Fruit fly (Drosophila melanogaster): ENCODE data around the gene FMRFaR.

The FMRFaR gene

DNA sequence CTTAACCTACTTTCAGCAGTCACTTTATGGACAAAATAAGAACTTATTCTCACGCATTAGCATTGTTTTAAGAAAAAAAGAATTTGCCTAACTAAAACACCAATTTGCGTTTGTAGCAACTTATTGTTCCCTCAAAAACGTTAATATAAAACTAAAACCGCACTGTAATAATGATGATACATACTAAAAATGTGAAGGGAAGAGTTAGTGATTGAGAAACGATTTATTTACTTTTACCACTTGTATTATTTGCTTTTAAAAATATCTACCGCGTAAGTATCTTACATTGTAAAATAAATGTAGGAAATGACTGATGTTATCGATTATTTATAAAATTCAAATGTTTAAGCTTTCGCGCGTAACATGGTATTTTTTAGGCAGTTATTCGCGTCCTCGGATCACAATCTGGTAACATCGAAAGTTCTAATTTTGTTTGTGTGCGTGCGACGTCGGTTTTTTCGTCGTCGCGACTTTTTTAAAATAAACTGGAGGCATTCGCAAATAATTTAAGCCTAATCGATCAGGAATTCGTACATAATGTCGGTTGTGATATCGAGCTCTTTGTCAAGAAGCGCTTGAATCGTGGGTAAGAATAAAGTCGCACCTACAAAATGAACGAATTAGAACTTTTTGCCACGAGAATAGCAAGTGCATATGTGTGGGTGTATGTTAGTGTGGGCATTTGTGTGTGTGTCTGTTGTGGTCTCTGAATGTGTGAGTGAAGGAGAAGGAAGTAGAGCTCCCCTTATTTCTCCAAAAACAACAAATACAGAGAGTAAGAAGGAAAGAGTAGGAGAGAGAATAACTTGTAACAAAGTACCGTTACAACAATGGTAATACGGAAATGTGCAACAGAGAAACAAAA, 33.5 kb downstream of the FMRFaR start, which contains the start of gene CG2162:
TSS of gene CG2162 (plus strand) at position 418 of the 865 bp plus-strand sequence.
- TF ChIP-seq vri (GFP tag; optimal IDR thresholded peaks at IDR 0.05): peak; percentile 35
- no peak for TF ChIP-seq CG8319 (GFP tag; optimal IDR thresholded peaks at IDR 0.05)
- TF ChIP-seq net (GFP tag; optimal IDR thresholded peaks at IDR 0.05): no peak
- TF ChIP-seq dac (GFP tag; optimal IDR thresholded peaks at IDR 0.05): no peak
- TF ChIP-seq dsx (GFP tag; optimal IDR thresholded peaks at IDR 0.05; ENCODE audit: poor library complexity, severe bottlenecking): peak; percentile 81
- TF ChIP-seq CG8632 (GFP tag; optimal IDR thresholded peaks at IDR 0.05): no peak
- peak; percentile 34 for TF ChIP-seq fd85E (GFP tag; optimal IDR thresholded peaks at IDR 0.05)
- TF ChIP-seq eg (GFP tag; IDR thresholded peaks at IDR 0.05): no peak
- no peak for TF ChIP-seq CG4318 (GFP tag; optimal IDR thresholded peaks at IDR 0.05)
- TF ChIP-seq Hr38 (GFP tag; optimal IDR thresholded peaks at IDR 0.05): no peak
- TF ChIP-seq CG6854 (GFP tag; optimal IDR thresholded peaks at IDR 0.05): peak; percentile 43
- TF ChIP-seq fd59A (GFP tag; optimal IDR thresholded peaks at IDR 0.05): no peak
- TF ChIP-seq Lpt (GFP tag; optimal IDR thresholded peaks at IDR 0.05): no peak
- peak; percentile 2 for TF ChIP-seq CG6808 (GFP tag; optimal IDR thresholded peaks at IDR 0.05)
- no peak for TF ChIP-seq cyc (GFP tag; optimal IDR thresholded peaks at IDR 0.05)
- no peak for TF ChIP-seq CG31627 (GFP tag; optimal IDR thresholded peaks at IDR 0.05)
- TF ChIP-seq CG1621 (tag; optimal IDR thresholded peaks at IDR 0.05): no peak
- TF ChIP-seq esn (GFP tag; optimal IDR thresholded peaks at IDR 0.05): no peak
- no peak for TF ChIP-seq Hr39 (GFP tag; optimal IDR thresholded peaks at IDR 0.05)
- TF ChIP-seq CG3919 (GFP tag; optimal IDR thresholded peaks at IDR 0.05): peak; percentile 31
- TF ChIP-seq topi (GFP tag; optimal IDR thresholded peaks at IDR 0.05): no peak
- peak; percentile 49 for TF ChIP-seq Sox14 (GFP tag; optimal IDR thresholded peaks at IDR 0.05)
- TF ChIP-seq CG6163 (GFP tag; IDR thresholded peaks at IDR 0.05): no peak
- TF ChIP-seq CG34406 (GFP tag; optimal IDR thresholded peaks at IDR 0.05): no peak
- TF ChIP-seq Ets96B (tag; optimal IDR thresholded peaks at IDR 0.05): peak; percentile 7
- no peak for TF ChIP-seq lz (GFP tag; optimal IDR thresholded peaks at IDR 0.05)
- TF ChIP-seq Eip78C (GFP tag): peak; percentile 55
- no peak for TF ChIP-seq Sox102F (GFP tag; optimal IDR thresholded peaks at IDR 0.05)
- TF ChIP-seq achi (GFP tag; optimal IDR thresholded peaks at IDR 0.05): no peak
- TF ChIP-seq CG8119 (GFP tag; IDR thresholded peaks at IDR 0.05): no peak
- TF ChIP-seq Hr4 (GFP tag; optimal IDR thresholded peaks at IDR 0.05): no peak
- no peak for TF ChIP-seq CG10631 (GFP tag; optimal IDR thresholded peaks at IDR 0.05)
- no peak for TF ChIP-seq spab (GFP tag; optimal IDR thresholded peaks at IDR 0.05)
- TF ChIP-seq OdsH (GFP tag; optimal IDR thresholded peaks at IDR 0.05): no peak
- no peak for TF ChIP-seq CG10669 (GFP tag; optimal IDR thresholded peaks at IDR 0.05)
- no peak for TF ChIP-seq CG7368 (GFP tag; optimal IDR thresholded peaks at IDR 0.05)
- TF ChIP-seq fkh (GFP tag; optimal IDR thresholded peaks at IDR 0.05): peak; percentile 50
- no peak for TF ChIP-seq salr (GFP tag; optimal IDR thresholded peaks at IDR 0.05)
- TF ChIP-seq CG11762 (GFP tag; optimal IDR thresholded peaks at IDR 0.05; ENCODE audit: insufficient read depth): no peak
- no peak for TF ChIP-seq CG32006 (GFP tag; optimal IDR thresholded peaks at IDR 0.05)
- TF ChIP-seq Sox15 (GFP tag; optimal IDR thresholded peaks at IDR 0.05): no peak
- no peak for TF ChIP-seq acj6 (GFP tag; optimal IDR thresholded peaks at IDR 0.05)
- TF ChIP-seq CG6792 (GFP tag; optimal IDR thresholded peaks at IDR 0.05): no peak
- no peak for TF ChIP-seq CG15336 (GFP tag; IDR thresholded peaks at IDR 0.05)
- TF ChIP-seq Smox (GFP tag; optimal IDR thresholded peaks at IDR 0.05): no peak
- TF ChIP-seq pdm3 (GFP tag; optimal IDR thresholded peaks at IDR 0.05): no peak
- no peak for TF ChIP-seq CG11902 (GFP tag; optimal IDR thresholded peaks at IDR 0.05)
- no peak for TF ChIP-seq Eip75B (GFP tag; optimal IDR thresholded peaks at IDR 0.05)
- TF ChIP-seq CG11294 (GFP tag; IDR thresholded peaks at IDR 0.05): no peak
- no peak for TF ChIP-seq Blimp-1 (GFP tag; optimal IDR thresholded peaks at IDR 0.05)
- no peak for TF ChIP-seq Ets21C (GFP tag; optimal IDR thresholded peaks at IDR 0.05)
